Fruit fly (Drosophila melanogaster) whole organism, embryonic: ENCODE measurements around the gene beag.

Experiments used
- BEAF-32 ChIP-seq: fragments of 200-800 bp; sonication (Bioruptor generic); optimal IDR thresholded peaks from 3 replicates; lab custom pipeline; 2017; ENCODE audit warnings: missing biosample characterization, missing genetic modification characterization, mild to moderate bottlenecking, moderate library complexity, missing genetic modification reagents
- BtbVII ChIP-seq: fragments of 200-800 bp; sonication (Bioruptor generic); optimal IDR thresholded peaks from 3 replicates; lab custom pipeline; 2017; ENCODE audit warnings: missing biosample characterization, mild to moderate bottlenecking, missing genetic modification characterization
- CG10274 ChIP-seq: fragments of 200-800 bp; sonication (Bioruptor generic); optimal IDR thresholded peaks from 3 replicates; lab custom pipeline; 2017; ENCODE audit warnings: missing biosample characterization, mild to moderate bottlenecking, missing genetic modification characterization
- CG10366 ChIP-seq: fragments of 200-800 bp; sonication (Bioruptor generic); IDR thresholded peaks from 2 replicates; pipeline ENCODE4 v1.3.6; 2022; ENCODE audit warnings: missing biosample characterization, missing genetic modification characterization
- CG11085 ChIP-seq: fragments of 200-800 bp; sonication (Bioruptor generic); IDR thresholded peaks from 2 replicates; pipeline ENCODE4 v1.3.6; 2022; ENCODE audit warnings: missing biosample characterization, missing genetic modification characterization
- CG11093 ChIP-seq: fragments of 200-800 bp; sonication (Bioruptor generic); IDR thresholded peaks from 3 replicates; pipeline ENCODE4 v1.3.6; 2022; ENCODE audit warnings: missing biosample characterization, missing genetic modification characterization
- CG11504 ChIP-seq: fragments of 200-800 bp; sonication (Bioruptor generic); optimal IDR thresholded peaks from 3 replicates; lab custom pipeline; 2019; ENCODE audit warnings: missing biosample characterization, mild to moderate bottlenecking, missing genetic modification characterization, moderate library complexity
- CG12744 ChIP-seq: fragments of 200-800 bp; sonication (Bioruptor generic); optimal IDR thresholded peaks from 2 replicates; lab custom pipeline; 2016; ENCODE audit warnings: missing biosample characterization, missing genetic modification characterization
- CG14050 ChIP-seq: fragments of 200-800 bp; sonication (Bioruptor generic); IDR thresholded peaks from 3 replicates; pipeline ENCODE4 v1.3.6; 2022; ENCODE audit warnings: missing biosample characterization, missing genetic modification characterization
- CG15073 ChIP-seq: fragments of 200-800 bp; sonication (Bioruptor generic); optimal IDR thresholded peaks from 2 replicates; lab custom pipeline; 2016; ENCODE audit warnings: missing biosample characterization, missing genetic modification characterization
- CG17186 ChIP-seq: fragments of 200-800 bp; sonication (Bioruptor generic); optimal IDR thresholded peaks from 3 replicates; lab custom pipeline; 2017; ENCODE audit warnings: missing biosample characterization, missing genetic modification reagents, missing genetic modification characterization
- CG1792 ChIP-seq: fragments of 200-800 bp; sonication (Bioruptor generic); optimal IDR thresholded peaks from 2 replicates; lab custom pipeline; 2016; ENCODE audit warnings: missing biosample characterization, missing genetic modification characterization
- CG32767 ChIP-seq: fragments of 200-800 bp; sonication (Bioruptor generic); IDR thresholded peaks from 2 replicates; pipeline ENCODE4 v1.3.6; 2022; ENCODE audit warnings: missing biosample characterization, missing genetic modification characterization
- CG33213 ChIP-seq: fragments of 200-800 bp; sonication (Bioruptor generic); optimal IDR thresholded peaks from 3 replicates; lab custom pipeline; 2016; ENCODE audit warnings: missing biosample characterization, missing genetic modification characterization
- CG43689 ChIP-seq: fragments of 200-800 bp; sonication (Bioruptor generic); IDR thresholded peaks from 2 replicates; pipeline ENCODE4 v1.3.6; 2022; ENCODE audit warnings: missing biosample characterization, missing genetic modification characterization
- CG4617 ChIP-seq: fragments of 200-800 bp; sonication (Bioruptor generic); optimal IDR thresholded peaks from 3 replicates; lab custom pipeline; 2016; ENCODE audit warnings: missing biosample characterization, missing genetic modification characterization, borderline replicate concordance
- CG5180 ChIP-seq: fragments of 200-800 bp; sonication (Bioruptor generic); optimal IDR thresholded peaks from 3 replicates; lab custom pipeline; 2017; ENCODE audit warnings: missing biosample characterization, missing genetic modification characterization, mild to moderate bottlenecking, moderate library complexity, missing genetic modification reagents
- CG6813 ChIP-seq: fragments of 200-800 bp; sonication (Bioruptor generic); optimal IDR thresholded peaks from 2 replicates; lab custom pipeline; 2017; ENCODE audit warnings: missing biosample characterization, missing genetic modification characterization, mild to moderate bottlenecking, moderate library complexity, missing genetic modification reagents
- CG8944 ChIP-seq: fragments of 200-800 bp; sonication (Bioruptor generic); optimal IDR thresholded peaks from 3 replicates; lab custom pipeline; 2016; ENCODE audit warnings: missing biosample characterization, missing genetic modification characterization
- Dbx ChIP-seq: fragments of 200-800 bp; sonication (Bioruptor generic); IDR thresholded peaks from 3 replicates; pipeline ENCODE4 v1.3.6; 2022; ENCODE audit warnings: missing biosample characterization, missing genetic modification characterization
- Doc3 ChIP-seq: fragments of 200-800 bp; sonication (Bioruptor generic); IDR thresholded peaks from 3 replicates; pipeline ENCODE4 v1.3.6; 2022; ENCODE audit warnings: missing biosample characterization, missing genetic modification characterization; ENCODE audit not compliant: partially characterized antibody
- Gsc ChIP-seq: fragments of 200-800 bp; sonication (Bioruptor generic); IDR thresholded peaks from 2 replicates; pipeline ENCODE4 v1.3.6; 2022; ENCODE audit warnings: missing biosample characterization, missing genetic modification characterization
- Hand ChIP-seq: fragments of 200-800 bp; sonication (Bioruptor generic); optimal IDR thresholded peaks from 2 replicates; lab custom pipeline; 2017; ENCODE audit warnings: mild to moderate bottlenecking, missing biosample characterization, missing genetic modification reagents, missing genetic modification characterization
- Ptx1 ChIP-seq: fragments of 200-800 bp; sonication (Bioruptor generic); IDR thresholded peaks from 2 replicates; pipeline ENCODE4 v1.3.6; 2022; ENCODE audit warnings: missing biosample characterization, missing genetic modification characterization
- Scr ChIP-seq: fragments of 200-800 bp; sonication (Bioruptor generic); IDR thresholded peaks from 2 replicates; pipeline ENCODE4 v1.3.6; 2022; ENCODE audit warnings: missing biosample characterization, missing genetic modification characterization; ENCODE audit not compliant: partially characterized antibody
- Spps ChIP-seq: fragments of 200-800 bp; sonication (Bioruptor generic); optimal IDR thresholded peaks from 2 replicates; lab custom pipeline; 2018; ENCODE audit warnings: missing biosample characterization, mild to moderate bottlenecking, missing genetic modification characterization
- Taf1 ChIP-seq: fragments of 200-800 bp; sonication (Bioruptor generic); IDR thresholded peaks from 2 replicates; pipeline ENCODE4 v1.3.6; 2022; ENCODE audit warnings: missing biosample characterization, missing genetic modification characterization
- Vsx1 ChIP-seq: fragments of 200-800 bp; sonication (Bioruptor generic); optimal IDR thresholded peaks from 2 replicates; lab custom pipeline; 2017; ENCODE audit warnings: missing biosample characterization, mild to moderate bottlenecking, missing genetic modification characterization, missing genetic modification reagents
- YL-1 ChIP-seq: fragments of 200-800 bp; sonication (Bioruptor generic); optimal IDR thresholded peaks from 3 replicates; lab custom pipeline; 2017; ENCODE audit warnings: missing biosample characterization, mild to moderate bottlenecking, missing genetic modification characterization
- ase ChIP-seq: fragments of 200-800 bp; sonication (Bioruptor generic); IDR thresholded peaks from 3 replicates; pipeline ENCODE4 v1.3.6; 2022; ENCODE audit warnings: missing biosample characterization, missing genetic modification characterization
- bab2 ChIP-seq: fragments of 200-800 bp; sonication (Bioruptor generic); optimal IDR thresholded peaks from 2 replicates; lab custom pipeline; 2016; ENCODE audit warnings: missing biosample characterization, missing genetic modification characterization
- bigmax ChIP-seq: fragments of 200-800 bp; sonication (Bioruptor generic); optimal IDR thresholded peaks from 2 replicates; lab custom pipeline; 2018; ENCODE audit warnings: missing biosample characterization, mild to moderate bottlenecking, missing genetic modification characterization
- btn ChIP-seq: fragments of 200-800 bp; sonication (Bioruptor generic); optimal IDR thresholded peaks from 2 replicates; lab custom pipeline; 2016; ENCODE audit warnings: missing biosample characterization, missing genetic modification characterization
- cad ChIP-seq: fragments of >200 bp; optimal IDR thresholded peaks from 2 replicates; lab custom pipeline; 2017; ENCODE audit warnings: missing biosample characterization, missing genetic modification characterization
- ci ChIP-seq: fragments of 200-800 bp; sonication (Bioruptor generic); IDR thresholded peaks from 3 replicates; pipeline ENCODE4 v1.3.6; 2022; ENCODE audit warnings: missing biosample characterization, missing genetic modification characterization
- cwo ChIP-seq: fragments of 200-800 bp; sonication (Bioruptor generic); optimal IDR thresholded peaks from 3 replicates; lab custom pipeline; 2017; ENCODE audit warnings: missing biosample characterization, missing genetic modification characterization, mild to moderate bottlenecking, moderate library complexity, missing genetic modification reagents
- dmrt99B ChIP-seq: fragments of 200-800 bp; sonication (Bioruptor generic); optimal IDR thresholded peaks from 2 replicates; lab custom pipeline; 2018; ENCODE audit warnings: missing biosample characterization, mild to moderate bottlenecking, missing genetic modification characterization, moderate library complexity
- en ChIP-seq: fragments of 200-800 bp; sonication (Bioruptor generic); optimal IDR thresholded peaks from 2 replicates; lab custom pipeline; 2016; ENCODE audit warnings: missing biosample characterization, missing genetic modification characterization
- gce ChIP-seq: fragments of 200-800 bp; sonication (Bioruptor generic); IDR thresholded peaks from 3 replicates; pipeline ENCODE4 v1.3.6; 2022; ENCODE audit warnings: missing biosample characterization, missing genetic modification characterization
- ham ChIP-seq: fragments of 200-800 bp; sonication (Bioruptor generic); IDR thresholded peaks from 2 replicates; pipeline ENCODE4 v1.3.6; 2022; ENCODE audit warnings: missing biosample characterization, missing genetic modification characterization
- her ChIP-seq: fragments of 200-800 bp; sonication (Bioruptor generic); optimal IDR thresholded peaks from 2 replicates; lab custom pipeline; 2016; ENCODE audit warnings: missing biosample characterization, missing genetic modification characterization
- jigr1 ChIP-seq: fragments of 200-800 bp; sonication (Bioruptor generic); IDR thresholded peaks from 3 replicates; pipeline ENCODE4 v1.3.6; 2022; ENCODE audit warnings: missing biosample characterization, missing genetic modification characterization
- maf-S ChIP-seq: fragments of 200-800 bp; sonication (Bioruptor generic); optimal IDR thresholded peaks from 2 replicates; lab custom pipeline; 2016; ENCODE audit warnings: missing biosample characterization, missing genetic modification characterization
- run ChIP-seq: fragments of 200-800 bp; sonication (Bioruptor generic); optimal IDR thresholded peaks from 3 replicates; lab custom pipeline; 2018; ENCODE audit warnings: missing biosample characterization, mild to moderate bottlenecking, missing genetic modification characterization
- tll ChIP-seq, 2 experiments: fragments of 200-800 bp in 1 of 2; fragments of >200 bp in 1 of 2; sonication (Bioruptor generic) in 1 of 2; optimal IDR thresholded peaks; 2 replicates each; lab custom pipeline; 2017 to 2019; ENCODE audit warnings: missing biosample characterization in 2 of 2, missing genetic modification characterization in 2 of 2, mild to moderate bottlenecking in 1 of 2, moderate library complexity in 1 of 2
- ttk ChIP-seq: fragments of 200-800 bp; sonication (Bioruptor generic); IDR thresholded peaks from 2 replicates; pipeline ENCODE4 v2.1.2; 2022; ENCODE audit warnings: missing biosample characterization, missing genetic modification characterization
- tup ChIP-seq: fragments of 200-800 bp; sonication (Bioruptor generic); optimal IDR thresholded peaks from 2 replicates; lab custom pipeline; 2016; ENCODE audit warnings: missing biosample characterization, mild to moderate bottlenecking, missing genetic modification characterization, moderate library complexity
- twi ChIP-seq: fragments of 200-800 bp; optimal IDR thresholded peaks from 2 replicates; lab custom pipeline; 2019; ENCODE audit warnings: missing biosample characterization, mild to moderate bottlenecking, missing genetic modification characterization, moderate library complexity
- yki ChIP-seq: fragments of >200 bp; optimal IDR thresholded peaks from 3 replicates; lab custom pipeline; 2018
- zen ChIP-seq: fragments of 200-800 bp; sonication (Bioruptor generic); optimal IDR thresholded peaks from 3 replicates; lab custom pipeline; 2018; ENCODE audit warnings: missing biosample characterization, mild to moderate bottlenecking, missing genetic modification characterization, moderate library complexity
- zf30C ChIP-seq: fragments of 200-800 bp; sonication (Bioruptor generic); optimal IDR thresholded peaks from 3 replicates; lab custom pipeline; 2018; ENCODE audit warnings: missing biosample characterization, mild to moderate bottlenecking, missing genetic modification characterization

The beag gene

DNA sequence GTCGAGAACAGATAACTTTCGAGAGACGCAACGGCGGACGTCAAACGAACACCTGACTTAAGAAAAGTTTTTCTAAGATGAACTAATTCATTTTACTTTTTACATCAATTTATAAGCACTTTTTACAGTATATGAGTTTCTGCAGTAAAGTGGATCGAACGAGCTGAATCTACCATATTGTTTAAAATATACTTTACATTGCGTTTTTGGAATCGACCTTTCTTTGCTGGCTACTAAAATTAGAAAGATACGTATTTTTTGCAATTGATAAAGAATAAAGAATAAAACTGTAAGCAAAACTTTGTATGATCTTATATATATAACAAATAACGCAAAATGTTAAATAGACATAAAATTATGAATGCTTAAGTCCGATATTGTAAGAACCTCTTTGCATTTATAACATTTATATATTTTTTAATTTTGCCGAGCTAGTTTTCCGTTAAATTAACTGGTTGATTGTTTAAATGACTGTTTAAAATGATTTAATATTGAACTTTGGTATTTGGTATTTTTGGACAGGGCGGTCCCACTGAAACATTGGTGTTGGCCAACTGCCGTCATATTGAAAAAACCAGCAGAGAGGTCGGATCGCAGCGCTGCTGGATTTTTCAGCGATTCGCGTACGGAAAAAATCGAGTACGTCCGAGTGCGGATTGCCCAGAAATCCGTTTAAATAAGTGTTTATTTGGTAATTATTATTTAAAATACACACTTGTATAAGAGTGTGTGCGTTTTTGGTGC lies 12.8 kb downstream of the beag start, which contains the start of gene Kdm2 (continued):
- TF ChIP-seq CG5180 (GFP tag; lab: Kevin White, UChicago) = no peak
- no peak for TF ChIP-seq CG32767
- peak; percentile 18 for TF ChIP-seq zen (tag; lab: Kevin White, UChicago)
- no peak for TF ChIP-seq CG8944 (GFP tag; lab: Kevin White, UChicago)
- TF ChIP-seq maf-S = no peak
- TF ChIP-seq ase (GFP tag; lab: Robert Waterston, UW) = no peak
- peak; percentile 34 for TF ChIP-seq BtbVII (GFP tag; lab: Kevin White, UChicago)
- TF ChIP-seq CG17186 (GFP tag; lab: Kevin White, UChicago) = no peak
- no peak for TF ChIP-seq Scr
- no peak for TF ChIP-seq cad
- no peak for TF ChIP-seq yki (lab: Kevin White, UChicago)
- no peak for TF ChIP-seq CG10274 (GFP tag; lab: Kevin White, UChicago)
- no peak for TF ChIP-seq CG10366 (GFP tag; lab: Robert Waterston, UW)
- TF ChIP-seq CG43689 (GFP tag; lab: Robert Waterston, UW) = no peak
- TF ChIP-seq BEAF-32 (GFP tag; lab: Kevin White, UChicago) = peak; percentile 13
- no peak for TF ChIP-seq CG15073 (GFP tag; lab: Kevin White, UChicago)
- TF ChIP-seq CG11504 (tag; lab: Kevin White, UChicago) = peak; percentile 42
- no peak for TF ChIP-seq CG12744 (GFP tag; lab: Kevin White, UChicago)
- TF ChIP-seq Doc3 (GFP tag; lab: Robert Waterston, UW) = no peak
- TF ChIP-seq btn = no peak
- peak; percentile 70 for TF ChIP-seq YL-1 (GFP tag; lab: Kevin White, UChicago)
- TF ChIP-seq tll (GFP tag; optimal IDR thresholded peaks at IDR 0.05; lab: Kevin White, UChicago) = no peak
- TF ChIP-seq bigmax (GFP tag; lab: Kevin White, UChicago) = no peak
- TF ChIP-seq CG14050 (GFP tag; lab: Robert Waterston, UW) = no peak
- TF ChIP-seq CG11085 (GFP tag; lab: Robert Waterston, UW) = no peak
- no peak for TF ChIP-seq Gsc (GFP tag; lab: Robert Waterston, UW)
- peak; percentile 19 for TF ChIP-seq CG6813 (GFP tag; lab: Kevin White, UChicago)
- peak; percentile 26 for TF ChIP-seq Hand (GFP tag; lab: Kevin White, UChicago)
- no peak for TF ChIP-seq Taf1
- TF ChIP-seq en (GFP tag; lab: Kevin White, UChicago) = no peak
- no peak for TF ChIP-seq her (GFP tag; lab: Kevin White, UChicago)
- no peak for TF ChIP-seq tup
- TF ChIP-seq Spps (tag; lab: Kevin White, UChicago) = no peak
- TF ChIP-seq ttk = no peak
- peak; percentile 1 for TF ChIP-seq dmrt99B (tag; lab: Kevin White, UChicago)
- peak; percentile 31 for TF ChIP-seq zf30C (GFP tag; lab: Kevin White, UChicago)
- TF ChIP-seq gce = no peak
- TF ChIP-seq ham = no peak
- TF ChIP-seq CG33213 (GFP tag; lab: Kevin White, UChicago) = peak; percentile 21
- no peak for TF ChIP-seq cwo (GFP tag; lab: Kevin White, UChicago)
- TF ChIP-seq CG11093 = no peak
- no peak for TF ChIP-seq ci (GFP tag; lab: Robert Waterston, UW)
- no peak for TF ChIP-seq jigr1 (GFP tag; lab: Robert Waterston, UW)
- no peak for TF ChIP-seq Dbx (GFP tag; lab: Robert Waterston, UW)
- TF ChIP-seq CG1792 (GFP tag; lab: Kevin White, UChicago) = no peak
- no peak for TF ChIP-seq run (tag; lab: Kevin White, UChicago)
- TF ChIP-seq bab2 (GFP tag; lab: Kevin White, UChicago) = no peak
- peak; percentile 3 for TF ChIP-seq Vsx1 (GFP tag; lab: Kevin White, UChicago)
- TF ChIP-seq twi (tag; lab: Kevin White, UChicago) = peak; percentile 0
- peak; percentile 48 for TF ChIP-seq CG4617 (GFP tag; lab: Kevin White, UChicago)
- no peak for TF ChIP-seq Ptx1 (GFP tag; lab: Robert Waterston, UW)
